Worm (Caenorhabditis elegans): ENCODE data around the gene znf-598.

- TF ChIP-seq T22C8.4 (GFP tag; IDR thresholded peaks at IDR 0.05) (no peak), tab-1 (GFP tag; IDR thresholded peaks at IDR 0.05) (no peak), flt-1 (GFP tag; IDR thresholded peaks at IDR 0.05) (no peak), ref-1 (GFP tag; conservative IDR thresholded peaks at IDR 0.05) (no peak), med-1 (GFP tag; optimal IDR thresholded peaks at IDR 0.05; ENCODE audit: insufficient read depth) (no peak), cog-1 (tag; optimal IDR thresholded peaks at IDR 0.05) (no peak), ztf-29 (GFP tag; IDR thresholded peaks at IDR 0.05) (no peak), klf-2 (GFP tag; conservative IDR thresholded peaks at IDR 0.05) (no peak)
These were observed 26.2 kb downstream of the znf-598 start, which contains the start of gene ZK1127.12 for ce11 chrII:7051778-7052177.

Measured in whole organism, midembryonic.